Worm (Caenorhabditis elegans): ENCODE measurements around the gene arrd-10.

Gene arrd-10

ce11 chrII:12953297-12953696 lies 13.4 kb downstream of the arrd-10 start:
- TF ChIP-seq lsy-2 (tag; optimal IDR thresholded peaks at IDR 0.05) (peak; percentile 24 to 60), ceh-63 (GFP tag; optimal IDR thresholded peaks at IDR 0.05) (no peak), snpc-4 (tag; optimal IDR thresholded peaks at IDR 0.05) (peak; percentile 78), sptf-1 (tag; optimal IDR thresholded peaks at IDR 0.05) (no peak), fkh-8 (tag; optimal IDR thresholded peaks at IDR 0.05) (peak; percentile 41), snu-23 (GFP tag; optimal IDR thresholded peaks at IDR 0.05) (peak; percentile 46), nhr-71 (tag; optimal IDR thresholded peaks at IDR 0.05) (peak; percentile 60), unc-86 (tag; optimal IDR thresholded peaks at IDR 0.05) (no peak), efl-1 (optimal IDR thresholded peaks at IDR 0.05) (peak; percentile 59 to 73), efl-1 (GFP tag; optimal IDR thresholded peaks at IDR 0.05 in 1 of 2) (peak in 1 of 2 experiments; percentile 41), dsc-1 (tag; optimal IDR thresholded peaks at IDR 0.05) (peak; percentile 1), mdl-1 (tag; optimal IDR thresholded peaks at IDR 0.05) (peak in 1 of 2 experiments; percentile 48), jun-1 (tag; optimal IDR thresholded peaks at IDR 0.05) (no peak), swsn-7 (tag; optimal IDR thresholded peaks at IDR 0.05) (peak; percentile 33), nhr-47 (tag; optimal IDR thresholded peaks at IDR 0.05) (peak; percentile 46), isw-1 (GFP tag; IDR thresholded peaks at IDR 0.05) (no peak), C04F5.9 (tag; optimal IDR thresholded peaks at IDR 0.05) (no peak), blmp-1 (tag; optimal IDR thresholded peaks at IDR 0.05) (peak; percentile 56), ztf-11 (tag; optimal IDR thresholded peaks at IDR 0.05) (no peak), nhr-90 (tag; optimal IDR thresholded peaks at IDR 0.05; ENCODE audit: poor library complexity) (no peak), xbp-1 (tag; optimal IDR thresholded peaks at IDR 0.05) (peak; percentile 80), lin-13 (GFP tag; optimal IDR thresholded peaks at IDR 0.05) (no peak), dpl-1 (GFP tag; optimal IDR thresholded peaks at IDR 0.05) (peak; percentile 23 to 28 (median 27)), unc-30 (tag; optimal IDR thresholded peaks at IDR 0.05) (no peak), mep-1 (tag; optimal IDR thresholded peaks at IDR 0.05) (peak; percentile 47), C16A3.4 (tag; optimal IDR thresholded peaks at IDR 0.05) (peak; percentile 17), rnt-1 (tag; optimal IDR thresholded peaks at IDR 0.05) (peak; percentile 81), unc-130 (tag; optimal IDR thresholded peaks at IDR 0.05) (peak; percentile 26), vab-15 (tag; optimal IDR thresholded peaks at IDR 0.05) (no peak), elt-3 (tag; optimal IDR thresholded peaks at IDR 0.05) (peak in 1 of 6 experiments; percentile 25), ceh-82 (tag; optimal IDR thresholded peaks at IDR 0.05) (peak in 2 of 3 experiments; percentile 23 to 36), lin-35 (GFP tag; optimal IDR thresholded peaks at IDR 0.05) (peak in 1 of 2 experiments; percentile 44), pqm-1 (tag; optimal IDR thresholded peaks at IDR 0.05) (no peak), hlh-4 (tag; optimal IDR thresholded peaks at IDR 0.05) (no peak), nhr-20 (tag; optimal IDR thresholded peaks at IDR 0.05) (peak; percentile 16), skn-1 (tag; optimal IDR thresholded peaks at IDR 0.05) (peak; percentile 57), zip-4 (GFP tag; optimal IDR thresholded peaks at IDR 0.05) (no peak)

ce11 chrII:12954670-12955069 lies 14.8 kb downstream of the arrd-10 start, which contains the start of the genes Y38F1A.1 and Y38F1A.2:
Gene Y38F1A.1 (minus strand): TSS chrII:12954770.
Gene Y38F1A.2 (plus strand): TSS chrII:12954958.
- no peak for TF ChIP-seq efl-1 (optimal IDR thresholded peaks at IDR 0.05)
- TF ChIP-seq efl-1 (GFP tag; optimal IDR thresholded peaks at IDR 0.05 in 1 of 2), result peak in 1 of 2 experiments; percentile 37
- TF ChIP-seq hlh-17 (GFP tag; optimal IDR thresholded peaks at IDR 0.05; ENCODE audit: borderline replicate concordance), result no peak

ce11 chrII:12960206-12960605 lies 20.3 kb downstream of the arrd-10 start:
- no peak for TF ChIP-seq lir-3 (tag; optimal IDR thresholded peaks at IDR 0.05; ENCODE audit: poor library complexity)
- peak; percentile 70 for TF ChIP-seq blmp-1 (tag; optimal IDR thresholded peaks at IDR 0.05)
- no peak for TF ChIP-seq ceh-88 (GFP tag; IDR thresholded peaks at IDR 0.05)
- TF ChIP-seq irx-1 (tag; optimal IDR thresholded peaks at IDR 0.05), result no peak
